Worm (Caenorhabditis elegans): ENCODE data around the gene Y71H2AL.4.

DNA sequence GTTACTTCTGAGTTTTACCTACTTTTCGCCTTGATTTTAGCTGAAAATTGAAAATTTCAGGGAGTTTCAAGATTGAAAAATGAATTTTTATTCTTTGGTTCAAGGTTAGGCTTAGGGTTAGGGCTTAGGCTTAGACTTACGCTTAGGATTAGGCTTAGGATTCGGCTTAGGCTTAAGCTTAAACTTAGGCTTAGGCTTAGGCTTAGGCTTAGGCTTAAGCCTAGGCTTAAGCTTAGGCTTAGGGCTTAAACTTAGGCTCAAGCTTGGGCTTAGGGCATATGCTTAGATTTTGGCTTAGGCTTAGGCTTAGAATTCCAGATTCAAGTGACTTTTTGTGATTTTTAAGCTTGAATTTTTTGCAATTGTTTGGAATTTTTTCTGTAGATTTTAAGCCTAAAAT lies 2.8 kb upstream of the Y71H2AL.4 start:
- TF ChIP-seq W03F9.2 (tag; optimal IDR thresholded peaks at IDR 0.05) (no peak), him-1 (tag; optimal IDR thresholded peaks at IDR 0.05) (no peak)

All from whole organism, L4/young adult.